Worm (Caenorhabditis elegans): ENCODE measurements around the gene srt-6.

The srt-6 gene

ce11 chrV:7434805-7435363, 26.3 kb upstream of the srt-6 start:
- peak; percentile 27 for TF ChIP-seq hmg-11 (tag; optimal IDR thresholded peaks at IDR 0.05)
- no peak for TF ChIP-seq unc-62 (GFP tag; optimal IDR thresholded peaks at IDR 0.05)
- no peak for TF ChIP-seq daf-12 (tag; optimal IDR thresholded peaks at IDR 0.05)
- peak; percentile 42 for TF ChIP-seq ama-1 (optimal IDR thresholded peaks at IDR 0.05)
- TF ChIP-seq skn-1 (tag; optimal IDR thresholded peaks at IDR 0.05), result peak; percentile 62
- TF ChIP-seq snpc-4 (tag; optimal IDR thresholded peaks at IDR 0.05), result peak; percentile 21
- peak; percentile 51 for TF ChIP-seq lin-39 (tag; optimal IDR thresholded peaks at IDR 0.05)
- peak; percentile 50 for TF ChIP-seq nfya-1 (tag; optimal IDR thresholded peaks at IDR 0.05; ENCODE audit: insufficient read depth)
- TF ChIP-seq elt-1 (tag; optimal IDR thresholded peaks at IDR 0.05), result peak; percentile 4
- TF ChIP-seq pha-4 (tag; optimal IDR thresholded peaks at IDR 0.05), result peak; percentile 60
- TF ChIP-seq nhr-76 (tag; optimal IDR thresholded peaks at IDR 0.05), result no peak
- peak; percentile 74 for TF ChIP-seq elt-2 (tag; optimal IDR thresholded peaks at IDR 0.05)
- peak; percentile 69 for TF ChIP-seq egl-5 (tag; optimal IDR thresholded peaks at IDR 0.05)
- TF ChIP-seq egl-27 (tag; optimal IDR thresholded peaks at IDR 0.05), result no peak
- TF ChIP-seq mdl-1 (tag; optimal IDR thresholded peaks at IDR 0.05), result peak; percentile 76
- TF ChIP-seq pqm-1 (tag; optimal IDR thresholded peaks at IDR 0.05), result peak; percentile 91
- TF ChIP-seq fkh-10 (GFP tag; optimal IDR thresholded peaks at IDR 0.05), result peak; percentile 40
- TF ChIP-seq lin-15B (tag; optimal IDR thresholded peaks at IDR 0.05), result peak; percentile 9

DNA sequence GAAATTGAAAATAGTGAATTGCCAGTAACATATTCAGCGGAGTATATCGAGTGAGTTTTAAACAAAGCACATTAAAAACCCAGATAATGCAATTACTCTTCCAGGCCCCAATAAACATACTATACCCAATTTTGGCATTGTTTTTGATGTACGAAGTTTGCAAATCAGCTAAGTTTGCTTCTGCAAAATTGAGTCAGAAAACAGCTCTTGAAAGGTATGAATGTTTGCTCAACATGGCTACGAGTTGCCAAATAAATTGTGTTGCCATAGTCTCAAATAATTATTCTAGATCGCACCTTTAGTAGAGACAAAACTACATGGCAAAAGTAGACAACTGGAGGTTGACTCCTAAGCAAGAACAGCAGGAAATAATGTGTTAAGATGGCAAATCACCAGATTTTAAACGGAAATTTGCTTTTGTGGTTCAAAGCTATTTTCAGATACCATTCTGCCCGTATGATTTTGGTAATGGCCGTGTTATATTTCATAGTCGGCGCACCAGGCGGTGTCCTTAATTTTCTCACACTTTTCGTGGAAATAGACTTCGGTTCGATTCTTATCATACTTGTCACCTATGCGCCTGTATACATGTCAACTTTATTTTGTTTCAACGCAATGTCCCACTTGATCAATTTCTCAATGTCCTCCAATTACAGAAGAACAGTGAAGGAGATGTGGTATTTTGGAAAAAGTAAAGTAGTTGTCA, 24.0 kb upstream of the srt-6 start:
- TF ChIP-seq lsy-12 (tag; optimal IDR thresholded peaks at IDR 0.05) (peak; percentile 24), ama-1 (optimal IDR thresholded peaks at IDR 0.05) (peak; percentile 76), unc-39 (tag; optimal IDR thresholded peaks at IDR 0.05) (no peak), nfya-1 (tag; optimal IDR thresholded peaks at IDR 0.05; ENCODE audit: insufficient read depth) (no peak), nhr-43 (tag; optimal IDR thresholded peaks at IDR 0.05; ENCODE audit: poor library complexity, severe bottlenecking) (peak; percentile 70), sea-2 (GFP tag; optimal IDR thresholded peaks at IDR 0.05) (no peak), elt-2 (tag; optimal IDR thresholded peaks at IDR 0.05) (peak; percentile 42), ztf-11 (tag; optimal IDR thresholded peaks at IDR 0.05) (no peak), fkh-10 (GFP tag; optimal IDR thresholded peaks at IDR 0.05) (no peak), elt-1 (tag; optimal IDR thresholded peaks at IDR 0.05) (no peak), elt-3 (tag; optimal IDR thresholded peaks at IDR 0.05) (no peak), R02D3.7 (tag; optimal IDR thresholded peaks at IDR 0.05) (no peak), nhr-12 (tag; optimal IDR thresholded peaks at IDR 0.05) (no peak), ZK546.5 (tag; optimal IDR thresholded peaks at IDR 0.05) (no peak), fkh-2 (tag; optimal IDR thresholded peaks at IDR 0.05) (no peak), eor-1 (tag; optimal IDR thresholded peaks at IDR 0.05) (no peak), nhr-77 (tag; optimal IDR thresholded peaks at IDR 0.05) (no peak), ztf-4 (tag; optimal IDR thresholded peaks at IDR 0.05) (no peak), zag-1 (tag; optimal IDR thresholded peaks at IDR 0.05) (no peak), ceh-16 (tag; optimal IDR thresholded peaks at IDR 0.05) (no peak), snpc-4 (tag; optimal IDR thresholded peaks at IDR 0.05) (no peak), nhr-23 (tag; optimal IDR thresholded peaks at IDR 0.05) (peak; percentile 6), hmg-11 (tag; optimal IDR thresholded peaks at IDR 0.05) (no peak), mdl-1 (tag; optimal IDR thresholded peaks at IDR 0.05) (no peak)

ce11 chrV:7431016-7431415, 22.4 kb upstream of the srt-6 start, which contains the start of gene srw-71:
TSS of gene srw-71 (minus strand) at chrV:7431116.
- TF ChIP-seq ceh-82 (tag; optimal IDR thresholded peaks at IDR 0.05) (no peak), fkh-10 (GFP tag; optimal IDR thresholded peaks at IDR 0.05) (no peak), elt-3 (tag; optimal IDR thresholded peaks at IDR 0.05) (no peak)

DNA sequence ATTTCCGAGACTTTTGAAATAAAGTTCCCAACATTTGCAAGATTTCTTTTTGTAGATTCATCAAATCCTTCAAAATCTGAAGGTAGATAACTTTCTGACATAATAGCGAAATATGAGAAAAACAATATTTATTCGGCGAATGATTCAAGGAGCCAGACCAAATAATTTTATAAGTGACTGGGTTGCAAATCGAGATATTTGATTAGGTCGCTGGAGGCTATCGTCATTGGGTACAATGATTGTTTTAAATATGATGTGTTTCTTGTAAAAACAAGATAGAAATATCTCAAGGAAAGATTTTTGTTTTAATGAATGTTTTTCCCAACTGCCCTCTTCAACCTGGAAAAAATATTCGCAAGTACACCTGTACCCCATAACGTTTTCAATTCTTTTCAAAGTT, 20.3 kb upstream of the srt-6 start, which contains the start of gene srw-69:
Gene srw-69, minus strand, starts transcription at position 101 of the 400 bp plus-strand sequence.
- TF ChIP-seq lin-39 (tag; optimal IDR thresholded peaks at IDR 0.05) (no peak), jun-1 (tag; optimal IDR thresholded peaks at IDR 0.05) (no peak)
